Fruit fly (Drosophila melanogaster): ENCODE data around the gene Gr5a.

DNA sequence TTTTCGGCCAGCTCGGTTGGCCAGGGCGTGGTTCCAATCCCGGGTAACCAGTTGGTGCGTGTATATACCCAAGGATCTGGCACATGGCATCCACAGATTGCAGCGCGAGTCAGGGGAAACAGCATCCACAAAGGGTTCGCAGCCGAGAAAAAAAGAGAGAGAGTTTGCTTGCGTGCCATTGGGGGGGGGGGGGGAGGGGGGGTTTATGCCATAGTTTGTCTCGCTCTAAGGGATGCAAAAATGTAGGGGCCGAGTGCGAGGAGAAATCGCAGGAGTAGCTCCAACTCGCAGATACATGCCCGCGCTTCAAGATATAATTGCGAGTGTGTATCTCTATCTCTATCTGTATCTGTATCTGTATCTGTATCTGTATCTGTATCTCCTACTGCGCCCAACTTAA is 30.4 kb upstream of the Gr5a start:
- no peak for TF ChIP-seq CTCF (optimal IDR thresholded peaks at IDR 0.05)
- TF ChIP-seq CG8478 (optimal IDR thresholded peaks at IDR 0.05): no peak

Data from S2 (cell line).